Worm (Caenorhabditis elegans) whole organism, L4 larva: Measurements from ENCODE around the gene Y27F2A.8.
"Not testable (repeated sequence)": the region's sequence is repeated elsewhere in the genome, so short reads cannot be mapped to it uniquely, and the experiment has no call there.

Experiments
- Y48G9A.11 ChIP-seq: fragments of 200-800 bp; sonication (Bioruptor generic); IDR thresholded peaks from 2 replicates; pipeline ENCODE4 v1.3.6; 2022; ENCODE audit warnings: missing genetic modification reagents, missing genetic modification characterization, missing compliant biosample characterization
- lin-39 ChIP-seq: fragments of 150-350 bp; optimal IDR thresholded peaks from 2 replicates; lab custom pipeline; 2014; ENCODE audit warnings: missing biosample characterization, missing genetic modification reagents, missing genetic modification characterization
- lsy-2 ChIP-seq, 2 experiments: fragments of 150-350 bp in 1 of 2; sonication (generic microtip) in 1 of 2; optimal IDR thresholded peaks; 2 replicates each; lab custom pipeline; 2014 to 2017; ENCODE audit warnings: missing biosample characterization in 2 of 2, missing genetic modification characterization in 2 of 2
- madf-5 ChIP-seq, 2 experiments: fragments of 200-800 bp; sonication (Bioruptor generic); IDR thresholded peaks; 2 replicates each; pipeline ENCODE4 v1.3.6; 2022; ENCODE audit warnings: missing compliant biosample characterization in 2 of 2, missing genetic modification characterization in 2 of 2
- set-16 ChIP-seq: fragments of 200-800 bp; sonication (Bioruptor generic); IDR thresholded peaks from 2 replicates; pipeline ENCODE4 v1.3.6; 2022; ENCODE audit warnings: missing genetic modification reagents, missing genetic modification characterization, missing compliant biosample characterization
- unc-130 ChIP-seq: sonication (generic microtip); optimal IDR thresholded peaks from 2 replicates; lab custom pipeline; 2016; ENCODE audit warnings: missing genetic modification reagents, missing genetic modification characterization, missing compliant biosample characterization
- unc-39 ChIP-seq: sonication (generic microtip); optimal IDR thresholded peaks from 2 replicates; lab custom pipeline; 2017; ENCODE audit warnings: missing biosample characterization, missing genetic modification characterization
- unc-62 ChIP-seq, 3 experiments: fragments of 150-350 bp in 1 of 3; sonication (generic microtip); optimal IDR thresholded peaks in 2 of 3; peaks in 1 of 3; 1 replicate in 1 of 3; 2 replicates in 2 of 3; lab custom pipeline; 2014 to 2017; ENCODE audit warnings: missing biosample characterization in 3 of 3, missing genetic modification characterization in 3 of 3, missing genetic modification reagents in 3 of 3, missing genotype in 1 of 3

- not testable (repeated sequence) for TF ChIP-seq Y48G9A.11; lin-39 (tag; lab: Kevin White, UChicago); unc-62 (GFP tag; optimal IDR thresholded peaks at IDR 0.05 in 1 of 2; lab: Kevin White, UChicago); unc-62 (tag; optimal IDR thresholded peaks at IDR 0.05; lab: Kevin White, UChicago); unc-39; madf-5 (GFP tag; IDR thresholded peaks at IDR 0.05; lab: Robert Waterston, UW); set-16 (GFP tag; lab: Robert Waterston, UW); lsy-2 (tag; optimal IDR thresholded peaks at IDR 0.05; lab: Kevin White, UChicago); unc-130
Observed at ce11 chrII:3177663-3178062, 5.9 kb upstream of the Y27F2A.8 start, which contains the start of gene sri-40.
